Fruit fly (Drosophila melanogaster) whole organism, embryonic: ENCODE data around the gene SLC5A11.

Experiments used
- B-H2 ChIP-seq: fragments of 200-800 bp; sonication (Bioruptor generic); optimal IDR thresholded peaks from 2 replicates; lab custom pipeline; 2018; ENCODE audit warnings: missing biosample characterization, mild to moderate bottlenecking, missing genetic modification characterization
- Bgb ChIP-seq: fragments of 200-800 bp; sonication (Bioruptor generic); IDR thresholded peaks from 2 replicates; pipeline ENCODE4 v1.3.6; 2022; ENCODE audit warnings: missing biosample characterization, missing genetic modification characterization; ENCODE audit not compliant: partially characterized antibody
- Bteb2 ChIP-seq: fragments of 200-800 bp; sonication (Bioruptor generic); optimal IDR thresholded peaks from 2 replicates; lab custom pipeline; 2016; ENCODE audit warnings: missing biosample characterization, missing genetic modification characterization
- CG10565 ChIP-seq: fragments of 200-800 bp; sonication (Bioruptor generic); optimal IDR thresholded peaks from 3 replicates; lab custom pipeline; 2016; ENCODE audit warnings: missing biosample characterization, mild to moderate bottlenecking, missing genetic modification characterization
- CG11247 ChIP-seq: fragments of 200-800 bp; sonication (Bioruptor generic); IDR thresholded peaks from 2 replicates; pipeline ENCODE4 v1.3.6; 2022; ENCODE audit warnings: missing biosample characterization, missing genetic modification characterization
- CG11723 ChIP-seq: fragments of 200-800 bp; sonication (Bioruptor generic); optimal IDR thresholded peaks from 2 replicates; lab custom pipeline; 2017; ENCODE audit warnings: missing biosample characterization, mild to moderate bottlenecking, missing genetic modification characterization
- CG12104 ChIP-seq: fragments of 200-800 bp; sonication (Bioruptor generic); optimal IDR thresholded peaks from 3 replicates; lab custom pipeline; 2016; ENCODE audit warnings: missing biosample characterization, missing genetic modification characterization
- CG1233 ChIP-seq: fragments of 200-800 bp; sonication (Bioruptor generic); optimal IDR thresholded peaks from 4 replicates; lab custom pipeline; 2018; ENCODE audit warnings: missing biosample characterization, mild to moderate bottlenecking, missing genetic modification characterization
- CG14014 ChIP-seq: fragments of 200-800 bp; sonication (Bioruptor generic); IDR thresholded peaks from 2 replicates; pipeline ENCODE4 v1.3.6; 2022; ENCODE audit warnings: missing biosample characterization, missing genetic modification characterization
- CG14050 ChIP-seq: fragments of 200-800 bp; sonication (Bioruptor generic); IDR thresholded peaks from 3 replicates; pipeline ENCODE4 v1.3.6; 2022; ENCODE audit warnings: missing biosample characterization, missing genetic modification characterization
- CG1647 ChIP-seq: fragments of 200-800 bp; sonication (Bioruptor generic); optimal IDR thresholded peaks from 3 replicates; lab custom pipeline; 2016; ENCODE audit warnings: missing biosample characterization, missing genetic modification characterization
- CG16815 ChIP-seq: fragments of 200-800 bp; sonication (Bioruptor generic); optimal IDR thresholded peaks from 3 replicates; lab custom pipeline; 2017; ENCODE audit warnings: missing biosample characterization, mild to moderate bottlenecking, missing genetic modification characterization
- CG2129 ChIP-seq: fragments of 200-800 bp; sonication (Bioruptor generic); IDR thresholded peaks from 2 replicates; pipeline ENCODE4 v1.3.6; 2022; ENCODE audit warnings: missing biosample characterization, missing genetic modification characterization; ENCODE audit not compliant: partially characterized antibody
- CG2875 ChIP-seq: fragments of 200-800 bp; sonication (Bioruptor generic); optimal IDR thresholded peaks from 2 replicates; lab custom pipeline; 2017; ENCODE audit warnings: missing biosample characterization, mild to moderate bottlenecking, missing genetic modification characterization, missing genetic modification reagents
- CG31388 ChIP-seq: fragments of 200-800 bp; sonication (Bioruptor generic); optimal IDR thresholded peaks from 2 replicates; lab custom pipeline; 2016; ENCODE audit warnings: missing biosample characterization, missing genetic modification characterization
- CG3281 ChIP-seq: fragments of 200-800 bp; sonication (Bioruptor generic); optimal IDR thresholded peaks from 3 replicates; lab custom pipeline; 2017; ENCODE audit warnings: missing biosample characterization, mild to moderate bottlenecking, missing genetic modification characterization
- CG3995 ChIP-seq: fragments of 200-800 bp; sonication (Bioruptor generic); optimal IDR thresholded peaks from 3 replicates; lab custom pipeline; 2016; ENCODE audit warnings: missing biosample characterization, missing genetic modification characterization
- CG4617 ChIP-seq: fragments of 200-800 bp; sonication (Bioruptor generic); optimal IDR thresholded peaks from 3 replicates; lab custom pipeline; 2016; ENCODE audit warnings: missing biosample characterization, missing genetic modification characterization, borderline replicate concordance
- CG5180 ChIP-seq: fragments of 200-800 bp; sonication (Bioruptor generic); optimal IDR thresholded peaks from 3 replicates; lab custom pipeline; 2017; ENCODE audit warnings: missing biosample characterization, missing genetic modification characterization, mild to moderate bottlenecking, moderate library complexity, missing genetic modification reagents
- CG5245 ChIP-seq: fragments of 200-800 bp; sonication (Bioruptor generic); optimal IDR thresholded peaks from 3 replicates; lab custom pipeline; 2016; ENCODE audit warnings: missing biosample characterization, missing genetic modification characterization
- Dfd ChIP-seq, 2 experiments: fragments of >200 bp; optimal IDR thresholded peaks; 2 replicates each; lab custom pipeline; 2017; ENCODE audit warnings: missing biosample characterization in 2 of 2, missing genetic modification characterization in 2 of 2
- Dip2 ChIP-seq: fragments of 200-800 bp; sonication (Bioruptor generic); IDR thresholded peaks from 2 replicates; pipeline ENCODE4 v1.3.6; 2022; ENCODE audit warnings: missing biosample characterization, missing genetic modification characterization
- HLHmδ ChIP-seq: fragments of 200-800 bp; sonication (Bioruptor generic); optimal IDR thresholded peaks from 2 replicates; lab custom pipeline; 2018; ENCODE audit warnings: missing biosample characterization, mild to moderate bottlenecking, missing genetic modification characterization, moderate library complexity
- Hr39 ChIP-seq: fragments of >200 bp; optimal IDR thresholded peaks from 2 replicates; lab custom pipeline; 2017
- MTF-1 ChIP-seq: fragments of 200-800 bp; sonication (Bioruptor generic); optimal IDR thresholded peaks from 2 replicates; lab custom pipeline; 2018; ENCODE audit warnings: missing biosample characterization, mild to moderate bottlenecking, missing genetic modification characterization, borderline replicate concordance
- Meics ChIP-seq: fragments of 200-800 bp; sonication (Bioruptor generic); optimal IDR thresholded peaks from 2 replicates; lab custom pipeline; 2017; ENCODE audit warnings: missing biosample characterization, mild to moderate bottlenecking, missing genetic modification characterization
- PHDP ChIP-seq: fragments of 200-800 bp; sonication (Bioruptor generic); optimal IDR thresholded peaks from 3 replicates; lab custom pipeline; 2018; ENCODE audit warnings: missing biosample characterization, mild to moderate bottlenecking, missing genetic modification characterization, moderate library complexity
- Pdp1 ChIP-seq, 2 experiments: fragments of 200-800 bp; sonication (Bioruptor generic); optimal IDR thresholded peaks; 3 replicates each; lab custom pipeline; 2016; ENCODE audit warnings: missing biosample characterization in 2 of 2, missing genetic modification characterization in 2 of 2, mild to moderate bottlenecking in 1 of 2, moderate library complexity in 1 of 2
- Rfx ChIP-seq: fragments of 200-800 bp; sonication (Bioruptor generic); IDR thresholded peaks from 2 replicates; pipeline ENCODE4 v1.3.6; 2022; ENCODE audit warnings: missing biosample characterization, missing genetic modification characterization
- Sin3A ChIP-seq: fragments of >200 bp; optimal IDR thresholded peaks from 2 replicates; lab custom pipeline; 2018
- ac ChIP-seq: fragments of 200-800 bp; sonication (Bioruptor generic); optimal IDR thresholded peaks from 3 replicates; lab custom pipeline; 2017; ENCODE audit warnings: missing biosample characterization, mild to moderate bottlenecking, missing genetic modification characterization
- aop ChIP-seq: fragments of 200-800 bp; sonication (Bioruptor generic); IDR thresholded peaks from 2 replicates; pipeline ENCODE4 v1.3.6; 2022; ENCODE audit warnings: missing biosample characterization, missing genetic modification characterization
- bigmax ChIP-seq: fragments of 200-800 bp; sonication (Bioruptor generic); optimal IDR thresholded peaks from 2 replicates; lab custom pipeline; 2018; ENCODE audit warnings: missing biosample characterization, mild to moderate bottlenecking, missing genetic modification characterization
- bsh ChIP-seq, 2 experiments: fragments of 200-800 bp; sonication (Bioruptor generic); optimal IDR thresholded peaks; 2 replicates each; lab custom pipeline; 2017 to 2018; ENCODE audit warnings: mild to moderate bottlenecking in 2 of 2, missing biosample characterization in 2 of 2, missing genetic modification characterization in 2 of 2, moderate library complexity in 1 of 2
- croc ChIP-seq: fragments of 200-800 bp; sonication (Bioruptor generic); conservative IDR thresholded peaks from 3 replicates; pipeline ENCODE4 v1.3.6; 2022; ENCODE audit warnings: missing biosample characterization, missing genetic modification characterization
- dan ChIP-seq: fragments of 200-800 bp; sonication (Bioruptor generic); IDR thresholded peaks from 2 replicates; pipeline ENCODE4 v1.3.6; 2022; ENCODE audit warnings: missing biosample characterization, missing genetic modification characterization
- gfzf ChIP-seq: fragments of 200-800 bp; sonication (Bioruptor generic); optimal IDR thresholded peaks from 2 replicates; lab custom pipeline; 2016; ENCODE audit warnings: missing biosample characterization, mild to moderate bottlenecking, missing genetic modification characterization, moderate library complexity
- ind ChIP-seq: fragments of 200-800 bp; sonication (Bioruptor generic); optimal IDR thresholded peaks from 3 replicates; lab custom pipeline; 2016; ENCODE audit warnings: missing biosample characterization, missing genetic modification characterization
- inv ChIP-seq: fragments of 200-800 bp; sonication (Bioruptor generic); IDR thresholded peaks from 2 replicates; pipeline ENCODE4 v1.3.6; 2022; ENCODE audit warnings: missing biosample characterization, missing genetic modification characterization; ENCODE audit not compliant: partially characterized antibody
- kay ChIP-seq: fragments of 200-800 bp; sonication (Bioruptor generic); optimal IDR thresholded peaks from 2 replicates; lab custom pipeline; 2016; ENCODE audit warnings: missing biosample characterization, missing genetic modification characterization
- otp ChIP-seq: fragments of 200-800 bp; sonication (Bioruptor generic); IDR thresholded peaks from 3 replicates; pipeline ENCODE4, ENCODE4 v1.3.6; 2022; ENCODE audit warnings: missing biosample characterization, missing genetic modification characterization
- p53 ChIP-seq: fragments of 200-800 bp; sonication (Bioruptor generic); optimal IDR thresholded peaks from 2 replicates; lab custom pipeline; 2016; ENCODE audit warnings: missing biosample characterization, missing genetic modification characterization
- repo ChIP-seq: fragments of 200-800 bp; sonication (Bioruptor generic); optimal IDR thresholded peaks from 2 replicates; lab custom pipeline; 2016; ENCODE audit warnings: missing biosample characterization, missing genetic modification characterization
- scrt ChIP-seq: fragments of 200-800 bp; sonication (Bioruptor generic); optimal IDR thresholded peaks from 2 replicates; lab custom pipeline; 2018; ENCODE audit warnings: missing biosample characterization, mild to moderate bottlenecking, missing genetic modification characterization, moderate library complexity
- slou ChIP-seq: fragments of 200-800 bp; sonication (Bioruptor generic); optimal IDR thresholded peaks from 3 replicates; lab custom pipeline; 2016; ENCODE audit warnings: missing biosample characterization, missing genetic modification characterization
- slp2 ChIP-seq: fragments of 200-800 bp; sonication (Bioruptor generic); optimal IDR thresholded peaks from 2 replicates; lab custom pipeline; 2016; ENCODE audit warnings: missing biosample characterization, missing genetic modification characterization
- ttk ChIP-seq: fragments of 200-800 bp; sonication (Bioruptor generic); IDR thresholded peaks from 2 replicates; pipeline ENCODE4 v2.1.2; 2022; ENCODE audit warnings: missing biosample characterization, missing genetic modification characterization
- vnd ChIP-seq: fragments of 200-800 bp; sonication (Bioruptor generic); IDR thresholded peaks from 3 replicates; pipeline ENCODE4 v1.3.6; 2022; ENCODE audit warnings: missing biosample characterization, missing genetic modification characterization; ENCODE audit not compliant: partially characterized antibody
- wek ChIP-seq: fragments of 200-800 bp; sonication (Bioruptor generic); optimal IDR thresholded peaks from 3 replicates; lab custom pipeline; 2018; ENCODE audit warnings: missing biosample characterization, mild to moderate bottlenecking, missing genetic modification characterization, moderate library complexity
- yki ChIP-seq: fragments of >200 bp; optimal IDR thresholded peaks from 3 replicates; lab custom pipeline; 2018

Gene SLC5A11

DNA sequence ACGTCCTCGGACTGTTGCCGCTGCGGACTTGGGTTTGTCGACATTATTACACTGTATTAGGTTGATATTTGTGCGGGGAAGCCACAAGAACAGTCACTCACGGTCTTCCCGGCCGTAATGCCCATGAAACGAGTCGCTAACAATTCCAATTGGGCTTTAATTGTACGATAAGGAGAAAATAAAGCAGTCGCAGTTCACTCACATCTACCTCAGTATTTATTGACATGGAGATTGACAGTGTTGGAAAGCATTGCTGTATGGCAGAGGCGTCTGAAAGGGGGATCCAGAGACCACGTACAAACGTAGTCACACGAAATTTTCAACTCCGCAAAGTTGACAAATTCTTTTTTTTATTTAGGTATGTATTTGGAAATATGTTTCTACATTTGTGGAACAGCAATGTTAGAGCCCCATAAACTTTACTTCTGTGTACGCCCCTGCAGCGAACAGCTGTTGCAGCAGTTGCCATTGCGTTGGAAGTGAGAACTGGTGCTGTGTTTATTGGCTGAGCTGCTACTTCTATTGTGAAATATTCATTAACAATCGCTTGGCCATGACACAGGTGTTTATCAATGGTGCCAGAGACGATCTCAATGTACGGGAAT lies 7.8 kb upstream of the SLC5A11 start, which contains the start of the genes CG8372 and CG8360 (continued):
- TF ChIP-seq slou (peak; percentile 99), CG1233 (GFP tag; lab: Kevin White, UChicago) (peak; percentile 98), ac (peak; percentile 94), CG12104 (GFP tag; lab: Kevin White, UChicago) (peak; percentile 97), MTF-1 (GFP tag; lab: Kevin White, UChicago) (peak; percentile 97), Bteb2 (GFP tag; lab: Kevin White, UChicago) (peak; percentile 99), CG31388 (GFP tag; lab: Kevin White, UChicago) (peak; percentile 97), Meics (GFP tag; lab: Kevin White, UChicago) (peak; percentile 98), CG4617 (GFP tag; lab: Kevin White, UChicago) (peak; percentile 99), inv (GFP tag; lab: Robert Waterston, UW) (peak; percentile 46; the same call in 1 of the 2 replicates), CG5245 (GFP tag; lab: Kevin White, UChicago) (peak; percentile 99), kay (GFP tag; lab: Kevin White, UChicago) (peak; percentile 97), Sin3A (peak; percentile 65), yki (lab: Kevin White, UChicago) (no peak), CG14014 (peak; percentile 99), B-H2 (GFP tag; lab: Kevin White, UChicago) (peak; percentile 98), CG2875 (GFP tag; lab: Kevin White, UChicago) (peak; percentile 98), wek (GFP tag; lab: Kevin White, UChicago) (peak; percentile 91), CG11723 (GFP tag; lab: Kevin White, UChicago) (peak; percentile 99), CG3995 (GFP tag; lab: Kevin White, UChicago) (peak; percentile 93), HLHmδ (GFP tag; lab: Kevin White, UChicago) (no peak), Dfd (GFP tag; optimal IDR thresholded peaks at IDR 0.05; lab: Kevin White, UChicago) (no peak), CG16815 (peak; percentile 98), otp (GFP tag; lab: Robert Waterston, UW) (peak; percentile 99), Hr39 (lab: Kevin White, UChicago) (no peak), ttk (GFP tag; lab: Robert Waterston, UW) (peak; percentile 99), Bgb (peak; percentile 33; the same call in 1 of the 2 replicates), slp2 (GFP tag; lab: Kevin White, UChicago) (peak; percentile 99), Pdp1 (GFP tag; optimal IDR thresholded peaks at IDR 0.05; lab: Kevin White, UChicago) (peak; percentile 98 to 99), ind (GFP tag; lab: Kevin White, UChicago) (peak; percentile 99), repo (GFP tag; lab: Kevin White, UChicago) (peak; percentile 99), CG10565 (GFP tag; lab: Kevin White, UChicago) (peak; percentile 97), CG3281 (peak; percentile 98), CG5180 (GFP tag; lab: Kevin White, UChicago) (peak; percentile 91), bigmax (peak; percentile 76), croc (GFP tag; lab: Robert Waterston, UW) (peak; percentile 97), Dip2 (GFP tag; lab: Robert Waterston, UW) (peak; percentile 74; the same call in 1 of the 2 replicates), bsh (GFP tag; optimal IDR thresholded peaks at IDR 0.05; lab: Kevin White, UChicago) (peak; percentile 98 to 99), scrt (peak; percentile 96), p53 (GFP tag; lab: Kevin White, UChicago) (peak; percentile 98), gfzf (GFP tag; lab: Kevin White, UChicago) (peak; percentile 46), CG11247 (GFP tag; lab: Robert Waterston, UW) (peak; percentile 99), aop (GFP tag; lab: Robert Waterston, UW) (peak; percentile 95), Rfx (GFP tag; lab: Robert Waterston, UW) (peak; percentile 100), PHDP (tag; lab: Kevin White, UChicago) (peak; percentile 98), CG2129 (no peak), CG1647 (peak; percentile 99), dan (GFP tag; lab: Robert Waterston, UW) (peak; percentile 96), CG14050 (GFP tag; lab: Robert Waterston, UW) (peak; percentile 99), vnd (GFP tag; lab: Robert Waterston, UW) (no peak)
